Worm (Caenorhabditis elegans): Measurements from ENCODE around the gene dgn-1.

- no peak for TF ChIP-seq sea-1 (GFP tag; conservative IDR thresholded peaks at IDR 0.05)
- TF ChIP-seq ama-1 (optimal IDR thresholded peaks at IDR 0.05): no peak
These were observed 37.5 kb upstream of the dgn-1 start, which contains the start of gene lge-1 for ce11 chrX:10966251-10966650.
